Fruit fly (Drosophila melanogaster): ENCODE measurements around the gene Traf6.

The Traf6 gene

dm6 chrX:8115717-8116311 lies 41.4 kb downstream of the Traf6 start, which contains the start of gene Gclc:
TSS of gene Gclc (minus strand) at chrX:8116147.
- TF ChIP-seq Rfx (GFP tag; IDR thresholded peaks at IDR 0.05), result peak; percentile 26; the same call in 1 of the 2 replicates
- TF ChIP-seq sens (GFP tag), result peak; percentile 53
- TF ChIP-seq zen (tag; optimal IDR thresholded peaks at IDR 0.05), result no peak
- TF ChIP-seq Med (GFP tag), result peak; percentile 81
- no peak for TF ChIP-seq croc (GFP tag; conservative IDR thresholded peaks at IDR 0.05)
- no peak for TF ChIP-seq CG13624 (GFP tag; optimal IDR thresholded peaks at IDR 0.05)
- TF ChIP-seq fu2 (GFP tag; optimal IDR thresholded peaks at IDR 0.05), result no peak
- TF ChIP-seq CG3838 (GFP tag; optimal IDR thresholded peaks at IDR 0.05), result no peak
- no peak for TF ChIP-seq pb (GFP tag; optimal IDR thresholded peaks at IDR 0.05)
- TF ChIP-seq Dbx (GFP tag; IDR thresholded peaks at IDR 0.05), result no peak
- TF ChIP-seq Optix (GFP tag; IDR thresholded peaks at IDR 0.05), result no peak
- TF ChIP-seq lov (optimal IDR thresholded peaks at IDR 0.05), result no peak
- TF ChIP-seq lov (GFP tag; IDR thresholded peaks at IDR 0.05), result no peak
- TF ChIP-seq da (GFP tag; optimal IDR thresholded peaks at IDR 0.05), result no peak
- TF ChIP-seq Opbp (GFP tag; IDR thresholded peaks at IDR 0.05; ENCODE audit: partially characterized antibody), result peak; percentile 23; the same call in 1 of the 3 replicates
- TF ChIP-seq Hmx (GFP tag; optimal IDR thresholded peaks at IDR 0.05), result no peak
- TF ChIP-seq CTCF (GFP tag; optimal IDR thresholded peaks at IDR 0.05), result no peak
- TF ChIP-seq Lim3 (GFP tag; IDR thresholded peaks at IDR 0.05), result no peak
- TF ChIP-seq hb (GFP tag; IDR thresholded peaks at IDR 0.05; ENCODE audit: partially characterized antibody), result no peak
- TF ChIP-seq Sox102F (GFP tag; optimal IDR thresholded peaks at IDR 0.05), result no peak
- TF ChIP-seq sim (GFP tag; IDR thresholded peaks at IDR 0.05), result no peak
- TF ChIP-seq trem (tag; optimal IDR thresholded peaks at IDR 0.05), result peak; percentile 31
- no peak for TF ChIP-seq Blimp-1 (GFP tag; optimal IDR thresholded peaks at IDR 0.05)
- TF ChIP-seq Hr39 (optimal IDR thresholded peaks at IDR 0.05), result no peak
- peak; percentile 55 for TF ChIP-seq Elba2 (GFP tag; optimal IDR thresholded peaks at IDR 0.05)
- TF ChIP-seq CG4820 (GFP tag; optimal IDR thresholded peaks at IDR 0.05), result no peak
- no peak for TF ChIP-seq CG10543 (GFP tag; optimal IDR thresholded peaks at IDR 0.05)
- peak; percentile 50 for TF ChIP-seq E2f2 (GFP tag; IDR thresholded peaks at IDR 0.05)
- no peak; the same call in 1 of the 2 replicates for TF ChIP-seq sob (GFP tag; IDR thresholded peaks at IDR 0.05)
- no peak for TF ChIP-seq luna (GFP tag; optimal IDR thresholded peaks at IDR 0.05)
- no peak for TF ChIP-seq repo (GFP tag; optimal IDR thresholded peaks at IDR 0.05)
- TF ChIP-seq Lpt (GFP tag; optimal IDR thresholded peaks at IDR 0.05), result no peak
- TF ChIP-seq CG17186 (GFP tag; optimal IDR thresholded peaks at IDR 0.05), result no peak
- 0 out of 3 replicates have a peak, but pooled peaks have one; percentile 37 for TF ChIP-seq ci (GFP tag; IDR thresholded peaks at IDR 0.05)
- peak; percentile 15 for TF ChIP-seq odd (GFP tag; optimal IDR thresholded peaks at IDR 0.05)
- peak; percentile 59 for TF ChIP-seq pzg (GFP tag; optimal IDR thresholded peaks at IDR 0.05)
- no peak for TF ChIP-seq Mrtf (GFP tag; IDR thresholded peaks at IDR 0.05)
- TF ChIP-seq cwo (GFP tag; optimal IDR thresholded peaks at IDR 0.05), result peak; percentile 82
- no peak for TF ChIP-seq br (optimal IDR thresholded peaks at IDR 0.05)
- peak; percentile 40; the same call in 1 of the 3 replicates for TF ChIP-seq CG34224 (GFP tag; IDR thresholded peaks at IDR 0.05; ENCODE audit: partially characterized antibody)
- no peak for TF ChIP-seq CG8089 (GFP tag; optimal IDR thresholded peaks at IDR 0.05)
- TF ChIP-seq Doc2 (GFP tag; IDR thresholded peaks at IDR 0.05), result no peak
- no peak for TF ChIP-seq CG8765 (GFP tag; IDR thresholded peaks at IDR 0.05)
- TF ChIP-seq CG6813 (GFP tag; optimal IDR thresholded peaks at IDR 0.05), result peak; percentile 19
- TF ChIP-seq gt (GFP tag; IDR thresholded peaks at IDR 0.05), result no peak
- no peak for TF ChIP-seq CG12104 (GFP tag; optimal IDR thresholded peaks at IDR 0.05)
- TF ChIP-seq B-H2 (GFP tag; optimal IDR thresholded peaks at IDR 0.05), result no peak
- no peak for TF ChIP-seq tap (tag; optimal IDR thresholded peaks at IDR 0.05)
- no peak for TF ChIP-seq CG18011 (GFP tag; optimal IDR thresholded peaks at IDR 0.05)
- TF ChIP-seq Stat92E (GFP tag; optimal IDR thresholded peaks at IDR 0.05), result no peak
- TF ChIP-seq CG12942 (GFP tag; optimal IDR thresholded peaks at IDR 0.05), result no peak
- no peak for TF ChIP-seq CG15601 (tag; optimal IDR thresholded peaks at IDR 0.05)
- TF ChIP-seq CG1024 (GFP tag; IDR thresholded peaks at IDR 0.05), result no peak

All from whole organism, embryonic.